Worm (Caenorhabditis elegans): ENCODE results near the gene ZK354.2.

DNA sequence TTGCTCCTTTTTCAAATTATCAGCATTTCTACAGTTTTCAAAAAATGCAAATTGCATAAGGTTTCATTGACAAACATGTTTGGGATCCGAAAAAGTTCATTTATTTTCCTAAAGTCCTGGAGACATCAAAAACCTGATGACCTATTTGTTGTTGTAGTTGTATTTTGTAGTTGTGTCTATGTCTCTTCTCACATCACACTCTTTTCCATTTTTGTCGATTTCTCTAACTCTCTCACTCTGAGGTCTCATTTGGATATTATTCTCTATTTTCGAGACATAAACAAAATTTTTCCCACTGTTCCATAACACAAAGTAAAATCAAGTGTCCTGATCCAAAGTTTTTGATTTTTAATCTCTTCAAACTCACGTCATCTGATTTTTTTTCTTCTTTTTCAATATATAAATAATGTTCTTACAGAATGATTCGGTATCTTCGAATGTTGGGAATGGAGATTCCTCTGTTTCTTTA lies 5.7 kb downstream of the ZK354.2 start, which contains the start of gene slc-46A:
- TF ChIP-seq unc-62 (GFP tag; optimal IDR thresholded peaks at IDR 0.05 in 1 of 2) (no peak), unc-62 (tag; optimal IDR thresholded peaks at IDR 0.05) (no peak), ama-1 (optimal IDR thresholded peaks at IDR 0.05) (no peak), mes-2 (tag; optimal IDR thresholded peaks at IDR 0.05; ENCODE audit: poor library complexity, severe bottlenecking) (no peak), ceh-82 (tag; optimal IDR thresholded peaks at IDR 0.05) (no peak), R02D3.7 (tag; optimal IDR thresholded peaks at IDR 0.05) (no peak)
